Worm (Caenorhabditis elegans): ENCODE measurements around the gene C29E4.12.

Gene C29E4.12

ce11 chrIII:7928549-7929129 lies 12.3 kb upstream of the C29E4.12 start, which contains the start of the genes C29E4.13 and npp-15 (continued):
- TF ChIP-seq him-1 (tag; optimal IDR thresholded peaks at IDR 0.05) (no peak), Y67H2A.10 (GFP tag; conservative IDR thresholded peaks at IDR 0.05) (no peak), F37B4.10 (GFP tag; IDR thresholded peaks at IDR 0.05) (no peak), hsf-1 (GFP tag; IDR thresholded peaks at IDR 0.05) (no peak), gei-17 (GFP tag; optimal IDR thresholded peaks at IDR 0.05) (no peak), F52B5.7 (tag; optimal IDR thresholded peaks at IDR 0.05) (no peak), K11D2.4 (GFP tag; IDR thresholded peaks at IDR 0.05) (no peak), ztf-25 (GFP tag; IDR thresholded peaks at IDR 0.05) (no peak), F33H1.4 (GFP tag; IDR thresholded peaks at IDR 0.05) (peak; percentile 82), athp-1 (tag; optimal IDR thresholded peaks at IDR 0.05) (no peak), dox-1 (GFP tag; IDR thresholded peaks at IDR 0.05) (no peak), mcd-1 (GFP tag; IDR thresholded peaks at IDR 0.05) (no peak), unc-130 (GFP tag; optimal IDR thresholded peaks at IDR 0.05) (peak; percentile 9), attf-5 (GFP tag; optimal IDR thresholded peaks at IDR 0.05) (peak; percentile 46), ets-4 (GFP tag; optimal IDR thresholded peaks at IDR 0.05) (no peak), cebp-2 (GFP tag; IDR thresholded peaks at IDR 0.05) (no peak), nhr-120 (GFP tag; IDR thresholded peaks at IDR 0.05) (no peak), Y53G8AR.9 (GFP tag; conservative IDR thresholded peaks at IDR 0.05) (no peak), nfyb-1 (GFP tag; IDR thresholded peaks at IDR 0.05) (no peak), madf-6 (GFP tag; IDR thresholded peaks at IDR 0.05) (peak; percentile 80), aptf-3 (GFP tag; IDR thresholded peaks at IDR 0.05) (no peak), lsy-27 (tag; optimal IDR thresholded peaks at IDR 0.05; ENCODE audit: borderline replicate concordance, insufficient read depth) (no peak), tlf-1 (GFP tag; optimal IDR thresholded peaks at IDR 0.05) (no peak), F49E8.2 (tag; optimal IDR thresholded peaks at IDR 0.05; ENCODE audit: insufficient read depth) (no peak), B0336.3 (GFP tag; IDR thresholded peaks at IDR 0.05) (no peak), atf-7 (tag; optimal IDR thresholded peaks at IDR 0.05) (no peak), chd-7 (tag; optimal IDR thresholded peaks at IDR 0.05) (no peak), rpc-1 (optimal IDR thresholded peaks at IDR 0.05) (no peak), rpc-1 (tag; optimal IDR thresholded peaks at IDR 0.05) (no peak), hlh-26 (GFP tag; conservative IDR thresholded peaks at IDR 0.05) (no peak), ZK185.1 (tag; optimal IDR thresholded peaks at IDR 0.05; ENCODE audit: poor library complexity, severe bottlenecking) (no peak), F23B12.7 (tag; optimal IDR thresholded peaks at IDR 0.05; ENCODE audit: insufficient read depth) (no peak), lin-40 (tag; optimal IDR thresholded peaks at IDR 0.05) (no peak), hrde-1 (tag; optimal IDR thresholded peaks at IDR 0.05; ENCODE audit: borderline replicate concordance) (no peak), madf-10 (tag; optimal IDR thresholded peaks at IDR 0.05) (no peak), C06A6.2 (GFP tag; conservative IDR thresholded peaks at IDR 0.05) (no peak), F55B11.4 (tag; optimal IDR thresholded peaks at IDR 0.05; ENCODE audit: borderline replicate concordance, insufficient read depth) (no peak), lin-26 (GFP tag; IDR thresholded peaks at IDR 0.05) (no peak), sptf-2 (GFP tag; optimal IDR thresholded peaks at IDR 0.05) (no peak), sdz-38 (tag; optimal IDR thresholded peaks at IDR 0.05) (no peak), Y79H2A.3 (GFP tag; conservative IDR thresholded peaks at IDR 0.05) (no peak), nhr-90 (tag; optimal IDR thresholded peaks at IDR 0.05) (no peak), aptf-2 (GFP tag; conservative IDR thresholded peaks at IDR 0.05) (no peak), unc-62 (GFP tag; optimal IDR thresholded peaks at IDR 0.05) (no peak), snpc-4 (GFP tag; optimal IDR thresholded peaks at IDR 0.05) (no peak), snpc-4 (tag; optimal IDR thresholded peaks at IDR 0.05) (no peak), somi-1 (GFP tag; optimal IDR thresholded peaks at IDR 0.05) (no peak), attf-6 (GFP tag; IDR thresholded peaks at IDR 0.05) (no peak), Y95B8A.8 (GFP tag; IDR thresholded peaks at IDR 0.05) (no peak)

Measured in whole organism, young adult.